Worm (Caenorhabditis elegans) whole organism, L1 larva: ENCODE results near the gene ceh-19.

Experiments
- C34B4.2 ChIP-seq: sonication (generic microtip); optimal IDR thresholded peaks from 2 replicates; lab custom pipeline; 2017; ENCODE audit warnings: mild to moderate bottlenecking, missing genetic modification characterization, missing compliant biosample characterization
- F16B12.6 ChIP-seq: fragments of 150-350 bp; optimal IDR thresholded peaks from 2 replicates; lab custom pipeline; 2014; ENCODE audit warnings: missing biosample characterization, missing genetic modification characterization
- alr-1 ChIP-seq: fragments of 200-800 bp; sonication (Bioruptor generic); optimal IDR thresholded peaks from 2 replicates; lab custom pipeline; 2018; ENCODE audit warnings: borderline replicate concordance, mild to moderate bottlenecking, missing genetic modification characterization, missing compliant biosample characterization
- blmp-1 ChIP-seq: fragments of 150-350 bp; optimal IDR thresholded peaks from 2 replicates; lab custom pipeline; 2014; ENCODE audit warnings: missing biosample characterization, missing genetic modification characterization
- ceh-8 ChIP-seq: fragments of 200-800 bp; sonication (Bioruptor generic); optimal IDR thresholded peaks from 2 replicates; lab custom pipeline; 2018; ENCODE audit warnings: mild to moderate bottlenecking, missing genetic modification characterization, moderate library complexity, missing compliant biosample characterization
- ces-1 ChIP-seq: fragments of 150-350 bp; optimal IDR thresholded peaks from 2 replicates; lab custom pipeline; 2014; ENCODE audit warnings: missing biosample characterization, missing genetic modification reagents, missing genetic modification characterization
- dsc-1 ChIP-seq: sonication (generic microtip); optimal IDR thresholded peaks from 2 replicates; lab custom pipeline; 2016; ENCODE audit warnings: mild to moderate bottlenecking, missing genetic modification characterization, missing compliant biosample characterization
- efl-1 ChIP-seq, 4 experiments: fragments of 150-350 bp; optimal IDR thresholded peaks in 3 of 4; peaks in 1 of 4; 1 replicate in 1 of 4; 2 replicates in 3 of 4; lab custom pipeline; 2014; ENCODE audit warnings: missing biosample characterization in 2 of 4, missing genetic modification characterization in 2 of 4, missing genetic modification reagents in 2 of 4
- efl-3 ChIP-seq: fragments of 200-800 bp; sonication (Bioruptor generic); optimal IDR thresholded peaks from 2 replicates; lab custom pipeline; 2018; ENCODE audit warnings: mild to moderate bottlenecking, missing genetic modification characterization, missing compliant biosample characterization
- egl-13 ChIP-seq: sonication (generic microtip); optimal IDR thresholded peaks from 2 replicates; lab custom pipeline; 2016; ENCODE audit warnings: missing genotype, missing genetic modification reagents, missing genetic modification characterization, missing compliant biosample characterization
- egl-27 ChIP-seq, 2 experiments: fragments of 150-350 bp in 1 of 2; sonication (generic microtip); optimal IDR thresholded peaks; 3 replicates each; lab custom pipeline; 2017 to 2018; ENCODE audit warnings: missing biosample characterization in 2 of 2, missing genetic modification characterization in 2 of 2, missing genetic modification reagents in 2 of 2
- elt-2 ChIP-seq: sonication (generic microtip); optimal IDR thresholded peaks from 2 replicates; lab custom pipeline; 2016; ENCODE audit warnings: missing genetic modification characterization, mild to moderate bottlenecking, inconsistent platforms, missing compliant biosample characterization, missing genetic modification reagents
- hlh-4 ChIP-seq: sonication (generic microtip); optimal IDR thresholded peaks from 2 replicates; lab custom pipeline; 2016; ENCODE audit warnings: mild to moderate bottlenecking, missing genetic modification characterization, missing compliant biosample characterization
- hpl-2 ChIP-seq: fragments of 150-350 bp; optimal IDR thresholded peaks from 2 replicates; lab custom pipeline; 2014; ENCODE audit warnings: missing biosample characterization, missing genetic modification reagents, missing genetic modification characterization
- irx-1 ChIP-seq: sonication (generic microtip); optimal IDR thresholded peaks from 2 replicates; lab custom pipeline; 2016; ENCODE audit warnings: missing genetic modification characterization, missing compliant biosample characterization
- lin-35 ChIP-seq, 2 experiments: fragments of 150-350 bp; optimal IDR thresholded peaks; 2 replicates each; lab custom pipeline; 2014; ENCODE audit warnings: missing biosample characterization in 2 of 2, missing genetic modification characterization in 2 of 2, missing genetic modification reagents in 2 of 2
- lin-39 ChIP-seq: fragments of 150-350 bp; optimal IDR thresholded peaks from 2 replicates; lab custom pipeline; 2014; ENCODE audit warnings: missing biosample characterization, missing genetic modification reagents, missing genetic modification characterization
- mdl-1 ChIP-seq, 2 experiments: fragments of 150-350 bp; optimal IDR thresholded peaks; 2 replicates each; lab custom pipeline; 2014 to 2017; ENCODE audit warnings: missing biosample characterization in 2 of 2, missing genetic modification characterization in 2 of 2, inconsistent platforms in 1 of 2
- mef-2 ChIP-seq: fragments of 150-350 bp; optimal IDR thresholded peaks from 2 replicates; lab custom pipeline; 2014; ENCODE audit warnings: missing biosample characterization, missing genetic modification characterization
- nhr-11 ChIP-seq: fragments of 150-350 bp; optimal IDR thresholded peaks from 2 replicates; lab custom pipeline; 2014; ENCODE audit warnings: missing biosample characterization, missing genetic modification characterization
- nhr-12 ChIP-seq: sonication (generic microtip); optimal IDR thresholded peaks from 2 replicates; lab custom pipeline; 2017; ENCODE audit warnings: missing biosample characterization, missing genetic modification characterization
- nhr-20 ChIP-seq: sonication (generic microtip); optimal IDR thresholded peaks from 2 replicates; lab custom pipeline; 2016; ENCODE audit warnings: mild to moderate bottlenecking, missing genetic modification characterization, missing compliant biosample characterization
- nhr-237 ChIP-seq: fragments of 150-350 bp; optimal IDR thresholded peaks from 2 replicates; lab custom pipeline; 2014; ENCODE audit warnings: missing biosample characterization, missing genetic modification characterization
- nhr-28 ChIP-seq: fragments of 150-350 bp; optimal IDR thresholded peaks from 2 replicates; lab custom pipeline; 2014; ENCODE audit warnings: missing biosample characterization, missing genetic modification characterization
- nhr-71 ChIP-seq: sonication (generic microtip); optimal IDR thresholded peaks from 2 replicates; lab custom pipeline; 2016; ENCODE audit warnings: mild to moderate bottlenecking, missing genetic modification characterization, moderate library complexity, missing compliant biosample characterization
- nhr-76 ChIP-seq: sonication (generic microtip); optimal IDR thresholded peaks from 2 replicates; lab custom pipeline; 2017; ENCODE audit warnings: missing biosample characterization, missing genetic modification characterization
- nhr-85 ChIP-seq: sonication (generic microtip); peaks from one replicate; lab custom pipeline; 2016; ENCODE audit warnings: missing genetic modification characterization, inconsistent platforms, missing compliant biosample characterization
- pax-3 ChIP-seq: fragments of 200-800 bp; sonication (Bioruptor generic); optimal IDR thresholded peaks from 2 replicates; lab custom pipeline; 2018; ENCODE audit warnings: mild to moderate bottlenecking, missing genetic modification characterization, moderate library complexity, missing compliant biosample characterization
- pqm-1 ChIP-seq: sonication (generic microtip); optimal IDR thresholded peaks from 3 replicates; lab custom pipeline; 2017; ENCODE audit warnings: missing biosample characterization, missing genetic modification characterization
- rnt-1 ChIP-seq: sonication (generic microtip); optimal IDR thresholded peaks from 2 replicates; lab custom pipeline; 2016; ENCODE audit warnings: mild to moderate bottlenecking, missing genetic modification characterization, moderate library complexity, missing compliant biosample characterization
- skn-1 ChIP-seq: fragments of 150-350 bp; optimal IDR thresholded peaks from 2 replicates; lab custom pipeline; 2014; ENCODE audit warnings: missing biosample characterization, missing genetic modification characterization
- snpc-4 ChIP-seq: fragments of 150-350 bp; optimal IDR thresholded peaks from 2 replicates; lab custom pipeline; 2014; ENCODE audit warnings: missing biosample characterization, missing genetic modification characterization
- snu-23 ChIP-seq: sonication (generic microtip); optimal IDR thresholded peaks from 2 replicates; lab custom pipeline; 2016; ENCODE audit warnings: missing genetic modification characterization, missing compliant biosample characterization
- sup-37 ChIP-seq: fragments of 200-800 bp; sonication (Bioruptor generic); optimal IDR thresholded peaks from 2 replicates; lab custom pipeline; 2018; ENCODE audit warnings: mild to moderate bottlenecking, missing genetic modification characterization, missing compliant biosample characterization
- tbx-2 ChIP-seq: sonication (generic microtip); optimal IDR thresholded peaks from 2 replicates; lab custom pipeline; 2016; ENCODE audit warnings: missing genetic modification characterization, missing compliant biosample characterization
- unc-130 ChIP-seq: fragments of 150-350 bp; optimal IDR thresholded peaks from 2 replicates; lab custom pipeline; 2017; ENCODE audit warnings: missing biosample characterization, missing genetic modification characterization, inconsistent platforms
- unc-98 ChIP-seq: fragments of 200-800 bp; sonication (Bioruptor generic); IDR thresholded peaks from 2 replicates; pipeline ENCODE4 v1.3.6; 2022; ENCODE audit warnings: missing genetic modification characterization, missing compliant biosample characterization

The ceh-19 gene

DNA sequence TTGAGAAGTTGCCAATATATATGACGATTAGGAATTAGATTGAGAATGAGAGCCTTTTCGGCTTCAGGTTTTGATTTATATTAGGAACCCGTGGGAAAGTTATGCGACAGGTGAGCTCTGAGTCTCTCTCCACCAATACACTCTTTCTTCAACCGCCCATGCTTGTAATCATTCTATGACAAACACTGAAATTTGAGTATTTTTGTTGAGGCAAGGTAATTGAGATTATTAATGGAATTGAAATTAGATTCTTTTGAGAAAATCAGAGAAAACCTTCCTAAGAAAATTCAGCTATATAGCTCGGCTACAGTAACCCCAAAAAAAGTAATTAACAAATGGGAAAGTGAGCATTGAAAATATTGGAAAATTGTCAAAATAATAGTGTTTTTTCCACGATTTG lies at the start of gene ceh-19:
TSS of gene ceh-19 (minus strand) at position 101 of the 400 bp plus-strand sequence.
- no peak for TF ChIP-seq nhr-12
- no peak for TF ChIP-seq hpl-2
- TF ChIP-seq egl-13 (tag; lab: Kevin White, UChicago) = no peak
- TF ChIP-seq unc-98 (GFP tag; lab: Robert Waterston, UW) = no peak
- TF ChIP-seq nhr-85 (tag; lab: Kevin White, UChicago) = no peak

ce11 chrIV:8005376-8005775 lies 49.6 kb upstream of the ceh-19 start:
- no peak for TF ChIP-seq lin-39 (tag; lab: Kevin White, UChicago)
- TF ChIP-seq elt-2 = peak; percentile 18
- no peak for TF ChIP-seq nhr-76 (tag; lab: Kevin White, UChicago)

- TF ChIP-seq mef-2 (tag; lab: Kevin White, UChicago) = no peak
- no peak for TF ChIP-seq lin-39 (tag; lab: Kevin White, UChicago)
- no peak for TF ChIP-seq hlh-4 (tag; lab: Kevin White, UChicago)
- no peak for TF ChIP-seq tbx-2 (tag; lab: Kevin White, UChicago)
- TF ChIP-seq nhr-76 (tag; lab: Kevin White, UChicago) = no peak
- no peak for TF ChIP-seq skn-1 (tag; lab: Kevin White, UChicago)
- TF ChIP-seq pax-3 (tag; lab: Kevin White, UChicago) = no peak
- no peak for TF ChIP-seq dsc-1 (tag; lab: Kevin White, UChicago)
- no peak for TF ChIP-seq snu-23 (GFP tag; lab: Kevin White, UChicago)
- TF ChIP-seq sup-37 (GFP tag; lab: Kevin White, UChicago) = no peak
- TF ChIP-seq unc-130 (tag; lab: Kevin White, UChicago) = no peak
- TF ChIP-seq F16B12.6 (tag; lab: Kevin White, UChicago) = no peak
- TF ChIP-seq efl-3 (GFP tag; lab: Kevin White, UChicago) = no peak
- TF ChIP-seq mdl-1 (tag; optimal IDR thresholded peaks at IDR 0.05; lab: Kevin White, UChicago) = no peak
- TF ChIP-seq irx-1 (tag; lab: Kevin White, UChicago) = no peak
- no peak for TF ChIP-seq pqm-1 (tag; lab: Kevin White, UChicago)
- TF ChIP-seq rnt-1 (tag; lab: Kevin White, UChicago) = no peak
These were observed 48.3 kb upstream of the ceh-19 start, which contains the start of gene rig-4 for ce11 chrIV:8004019-8004418. TSS of gene rig-4 (minus strand) at chrIV:8004119.

DNA sequence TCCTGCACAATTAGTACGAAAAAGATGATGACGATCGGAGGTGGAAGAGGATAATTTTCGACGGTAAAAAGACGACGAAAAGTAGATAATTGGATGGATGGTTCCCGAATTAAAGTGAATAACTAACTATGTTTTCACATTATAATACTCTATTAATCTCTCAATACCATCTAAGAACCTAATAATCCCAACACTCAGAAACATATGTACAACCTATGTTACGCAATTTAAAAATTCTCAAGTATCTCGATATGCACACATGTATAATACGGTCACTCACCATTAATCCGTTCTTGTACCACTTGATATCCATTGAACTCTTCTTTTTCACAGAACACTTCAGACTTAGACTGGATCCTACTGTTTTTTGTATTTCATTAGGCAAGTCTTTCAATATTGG lies 45.0 kb upstream of the ceh-19 start:
- TF ChIP-seq blmp-1 (tag; lab: Kevin White, UChicago) (peak; percentile 43), nhr-85 (tag; lab: Kevin White, UChicago) (peak; percentile 75), mef-2 (tag; lab: Kevin White, UChicago) (no peak)
- TF ChIP-seq, all 84 proteins: peak for 2

- TF ChIP-seq efl-1 (optimal IDR thresholded peaks at IDR 0.05; lab: Kevin White, UChicago) (no peak), efl-1 (GFP tag; optimal IDR thresholded peaks at IDR 0.05 in 1 of 2; lab: Kevin White, UChicago) (peak in 1 of 2 experiments; percentile 51), pqm-1 (tag; lab: Kevin White, UChicago) (no peak), lin-35 (GFP tag; optimal IDR thresholded peaks at IDR 0.05; lab: Kevin White, UChicago) (no peak)
These were observed 39.0 kb upstream of the ceh-19 start for ce11 chrIV:7994715-7995114.

- TF ChIP-seq nhr-28 (tag; lab: Kevin White, UChicago) (no peak), nhr-11 (tag; lab: Kevin White, UChicago) (no peak), efl-3 (GFP tag; lab: Kevin White, UChicago) (no peak), alr-1 (tag; lab: Kevin White, UChicago) (no peak), mdl-1 (tag; optimal IDR thresholded peaks at IDR 0.05; lab: Kevin White, UChicago) (no peak), nhr-71 (tag; lab: Kevin White, UChicago) (no peak), egl-27 (tag; optimal IDR thresholded peaks at IDR 0.05; lab: Kevin White, UChicago) (no peak), unc-130 (tag; lab: Kevin White, UChicago) (no peak), nhr-237 (tag; lab: Kevin White, UChicago) (no peak), F16B12.6 (tag; lab: Kevin White, UChicago) (no peak), C34B4.2 (tag; lab: Kevin White, UChicago) (no peak), ces-1 (no peak), snpc-4 (tag; lab: Kevin White, UChicago) (no peak), hpl-2 (no peak), ceh-8 (GFP tag; lab: Kevin White, UChicago) (no peak), lin-39 (tag; lab: Kevin White, UChicago) (no peak), nhr-20 (tag; lab: Kevin White, UChicago) (no peak)
These were observed 32.6 kb upstream of the ceh-19 start, which contains the start of gene col-115 for ce11 chrIV:7988385-7988784. TSS of gene col-115 (plus strand) at chrIV:7988685.
